Worm (Caenorhabditis elegans): ENCODE results near the gene glb-29.

glb-29 gene

ce11 chrII:11974048-11974995 lies 34.5 kb upstream of the glb-29 start (continued):
- TF ChIP-seq daf-8 (GFP tag; IDR thresholded peaks at IDR 0.05) (no peak), ces-1 (GFP tag; optimal IDR thresholded peaks at IDR 0.05) (no peak), set-16 (GFP tag; IDR thresholded peaks at IDR 0.05) (no peak), ceh-44 (GFP tag; IDR thresholded peaks at IDR 0.05) (no peak), sdz-12 (GFP tag; optimal IDR thresholded peaks at IDR 0.05) (peak; percentile 24), Y5F2A.4 (GFP tag; optimal IDR thresholded peaks at IDR 0.05) (no peak), mxl-3 (GFP tag; optimal IDR thresholded peaks at IDR 0.05) (no peak), lin-29 (GFP tag; IDR thresholded peaks at IDR 0.05) (peak; percentile 49; the same call in 1 of the 2 replicates), ZK546.5 (tag; optimal IDR thresholded peaks at IDR 0.05) (no peak), spr-1 (tag; optimal IDR thresholded peaks at IDR 0.05) (no peak), jun-1 (tag; optimal IDR thresholded peaks at IDR 0.05) (no peak), hif-1 (tag; optimal IDR thresholded peaks at IDR 0.05) (peak in 1 of 2 experiments; percentile 32), daf-19 (GFP tag; conservative IDR thresholded peaks at IDR 0.05) (no peak), ctbp-1 (GFP tag; IDR thresholded peaks at IDR 0.05) (peak; percentile 6), snpc-1.2 (GFP tag; IDR thresholded peaks at IDR 0.05) (0 out of 2 replicates have a peak, but pooled peaks have one; percentile 33), zip-11 (GFP tag; IDR thresholded peaks at IDR 0.05) (peak; percentile 4; the same call in 1 of the 2 replicates), snpc-4 (tag; optimal IDR thresholded peaks at IDR 0.05) (no peak), tra-1 (GFP tag; IDR thresholded peaks at IDR 0.05) (peak; percentile 54; the same call in 1 of the 2 replicates), F37D6.2 (tag; optimal IDR thresholded peaks at IDR 0.05) (no peak), ceh-20 (GFP tag; IDR thresholded peaks at IDR 0.05) (no peak), F26F4.8 (GFP tag; conservative IDR thresholded peaks at IDR 0.05) (no peak), mep-1 (tag; optimal IDR thresholded peaks at IDR 0.05) (peak; percentile 51), cey-2 (tag; optimal IDR thresholded peaks at IDR 0.05; ENCODE audit: borderline replicate concordance, insufficient read depth) (no peak), ceh-82 (tag; optimal IDR thresholded peaks at IDR 0.05) (no peak), ZK337.2 (GFP tag; IDR thresholded peaks at IDR 0.05) (no peak), lin-38 (GFP tag; IDR thresholded peaks at IDR 0.05) (peak; percentile 45), tag-97 (GFP tag; IDR thresholded peaks at IDR 0.05) (0 out of 2 replicates have a peak, but pooled peaks have one; percentile 53), lin-1 (GFP tag; IDR thresholded peaks at IDR 0.05) (no peak), rbr-2 (tag; optimal IDR thresholded peaks at IDR 0.05) (peak; percentile 41), egl-43 (GFP tag; IDR thresholded peaks at IDR 0.05) (peak; percentile 67), attf-4 (tag; optimal IDR thresholded peaks at IDR 0.05) (no peak), spr-3 (GFP tag; optimal IDR thresholded peaks at IDR 0.05) (no peak), nhr-11 (tag; optimal IDR thresholded peaks at IDR 0.05) (no peak), lin-39 (tag; optimal IDR thresholded peaks at IDR 0.05) (peak; percentile 38), aly-2 (tag; optimal IDR thresholded peaks at IDR 0.05) (no peak), nhr-77 (tag; optimal IDR thresholded peaks at IDR 0.05) (peak; percentile 69), zip-2 (tag; optimal IDR thresholded peaks at IDR 0.05) (no peak), skn-1 (tag; optimal IDR thresholded peaks at IDR 0.05) (no peak), R02D3.7 (tag; optimal IDR thresholded peaks at IDR 0.05) (no peak), fos-1 (tag; optimal IDR thresholded peaks at IDR 0.05) (no peak), mdl-1 (tag; optimal IDR thresholded peaks at IDR 0.05) (no peak), php-3 (GFP tag; IDR thresholded peaks at IDR 0.05) (no peak; the same call in none of the 2 replicates), duxl-1 (tag; optimal IDR thresholded peaks at IDR 0.05; ENCODE audit: poor library complexity) (peak; percentile 19), ceh-62 (tag; optimal IDR thresholded peaks at IDR 0.05) (no peak), nhr-41 (GFP tag; IDR thresholded peaks at IDR 0.05) (no peak), unc-130 (GFP tag; optimal IDR thresholded peaks at IDR 0.05) (peak; percentile 4), zfp-2 (tag; optimal IDR thresholded peaks at IDR 0.05) (no peak), mes-2 (tag; optimal IDR thresholded peaks at IDR 0.05; ENCODE audit: poor library complexity, severe bottlenecking) (peak; percentile 41), nhr-6 (tag; optimal IDR thresholded peaks at IDR 0.05) (no peak)

Data from whole organism, L4 larva.